Fruit fly (Drosophila melanogaster) whole organism, prepupa: Measurements from ENCODE around the gene mab-21.

Experiments
- CG11762 ChIP-seq: fragments of 200-800 bp; sonication (Bioruptor generic); optimal IDR thresholded peaks from 3 replicates; lab custom pipeline; 2016; ENCODE audit warnings: missing biosample characterization, missing genetic modification characterization; ENCODE audit not compliant: insufficient read depth
- CG16779 ChIP-seq: fragments of 200-800 bp; sonication (Bioruptor generic); optimal IDR thresholded peaks from 3 replicates; lab custom pipeline; 2017; ENCODE audit warnings: missing biosample characterization, mild to moderate bottlenecking, missing genetic modification characterization
- CG3032 ChIP-seq: fragments of 200-800 bp; optimal IDR thresholded peaks from 2 replicates; lab custom pipeline; 2019; ENCODE audit warnings: missing biosample characterization, mild to moderate bottlenecking, missing genetic modification characterization, moderate library complexity
- CG6854 ChIP-seq: fragments of 200-800 bp; sonication (Bioruptor generic); optimal IDR thresholded peaks from 2 replicates; lab custom pipeline; 2017; ENCODE audit warnings: missing biosample characterization, mild to moderate bottlenecking, missing genetic modification characterization
- CG7368 ChIP-seq: fragments of 200-800 bp; sonication (Bioruptor generic); optimal IDR thresholded peaks from 3 replicates; lab custom pipeline; 2016; ENCODE audit warnings: missing biosample characterization, missing genetic modification characterization
- Eip78C ChIP-seq: fragments of 200-800 bp; sonication (Bioruptor generic); peaks from one replicate; lab custom pipeline; 2016; ENCODE audit warnings: missing biosample characterization, missing genetic modification characterization
- Hr38 ChIP-seq: sonication (Bioruptor generic); optimal IDR thresholded peaks from 2 replicates; lab custom pipeline; 2016; ENCODE audit warnings: missing biosample characterization, missing genetic modification characterization
- acj6 ChIP-seq: fragments of 200-800 bp; sonication (Bioruptor generic); optimal IDR thresholded peaks from 3 replicates; lab custom pipeline; 2016; ENCODE audit warnings: missing biosample characterization, missing genetic modification characterization
- esn ChIP-seq: fragments of 200-800 bp; sonication (Bioruptor generic); optimal IDR thresholded peaks from 2 replicates; lab custom pipeline; 2016; ENCODE audit warnings: missing biosample characterization, mild to moderate bottlenecking, missing genetic modification characterization, moderate library complexity
- fd59A ChIP-seq: fragments of 200-800 bp; sonication (Bioruptor generic); optimal IDR thresholded peaks from 2 replicates; lab custom pipeline; 2017; ENCODE audit warnings: missing biosample characterization, mild to moderate bottlenecking, missing genetic modification characterization, missing genetic modification reagents
- spab ChIP-seq: fragments of 200-800 bp; sonication (Bioruptor generic); optimal IDR thresholded peaks from 2 replicates; lab custom pipeline; 2017; ENCODE audit warnings: missing biosample characterization, mild to moderate bottlenecking, missing genetic modification characterization, missing genetic modification reagents

DNA sequence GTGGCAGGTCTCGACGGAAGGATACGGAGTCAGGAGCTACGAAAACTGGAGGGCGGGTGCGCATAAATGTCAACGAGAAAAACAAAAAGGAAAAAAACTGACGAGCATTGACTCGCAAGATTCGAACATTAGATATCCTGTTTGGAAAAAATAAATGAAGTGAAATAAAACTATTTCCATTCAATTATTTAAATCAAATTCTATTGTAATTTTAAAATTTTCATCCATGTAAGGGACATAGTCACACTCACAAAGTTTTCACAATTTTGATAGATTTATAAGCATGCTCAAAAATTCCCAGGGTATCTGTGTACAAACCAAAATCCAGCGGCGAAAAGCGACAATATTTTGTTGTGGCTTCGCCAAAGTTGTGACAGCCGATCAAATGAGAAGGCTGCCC lies 17.0 kb downstream of the mab-21 start:
- TF ChIP-seq Hr38 (GFP tag; lab: Kevin White, UChicago), result no peak
- TF ChIP-seq CG11762, result no peak
- no peak for TF ChIP-seq acj6
- no peak for TF ChIP-seq CG3032 (tag; lab: Kevin White, UChicago)
- TF ChIP-seq CG16779 (tag; lab: Kevin White, UChicago), result no peak
- no peak for TF ChIP-seq spab (GFP tag; lab: Kevin White, UChicago)
- TF ChIP-seq Eip78C (GFP tag; lab: Kevin White, UChicago), result peak; percentile 59
- no peak for TF ChIP-seq CG6854
- TF ChIP-seq CG7368 (GFP tag; lab: Kevin White, UChicago), result no peak
- peak; percentile 16 for TF ChIP-seq esn (GFP tag; lab: Kevin White, UChicago)
- TF ChIP-seq fd59A (GFP tag; lab: Kevin White, UChicago), result no peak
